Fruit fly (Drosophila melanogaster) whole organism, wandering third instar larva: ENCODE measurements around the gene Cox11.

Source experiments
- Abd-B ChIP-seq: fragments of >200 bp; optimal IDR thresholded peaks from 2 replicates; lab custom pipeline; 2017; ENCODE audit warnings: missing biosample characterization, missing genetic modification characterization
- CG9705 ChIP-seq: fragments of 200-800 bp; sonication (Bioruptor generic); optimal IDR thresholded peaks from 2 replicates; lab custom pipeline; 2018; ENCODE audit warnings: missing biosample characterization, mild to moderate bottlenecking, missing genetic modification characterization
- Dfd ChIP-seq: fragments of >200 bp; optimal IDR thresholded peaks from 2 replicates; lab custom pipeline; 2017; ENCODE audit warnings: missing biosample characterization, missing genetic modification characterization
- Dif ChIP-seq: fragments of 200-275, 200-300 bp; sonication (Bioruptor generic); optimal IDR thresholded peaks from 2 replicates; lab custom pipeline; 2018; ENCODE audit warnings: missing biosample characterization, missing genetic modification characterization; ENCODE audit not compliant: partially characterized antibody
- HLH106 ChIP-seq: fragments of 200-800 bp; optimal IDR thresholded peaks from 3 replicates; lab custom pipeline; 2019; ENCODE audit warnings: missing biosample characterization, mild to moderate bottlenecking, missing genetic modification characterization, moderate library complexity
- Hnf4 ChIP-seq: fragments of 200-800 bp; sonication (Bioruptor generic); optimal IDR thresholded peaks from 2 replicates; lab custom pipeline; 2016; ENCODE audit warnings: missing biosample characterization, mild to moderate bottlenecking, missing genetic modification characterization
- Hr78 ChIP-seq: fragments of >200 bp; optimal IDR thresholded peaks from 2 replicates; lab custom pipeline; 2017; ENCODE audit warnings: missing biosample characterization, missing genetic modification characterization
- Hr83 ChIP-seq: fragments of 200-300 bp; sonication (Bioruptor generic); optimal IDR thresholded peaks from 2 replicates; lab custom pipeline; 2016; ENCODE audit warnings: missing biosample characterization, mild to moderate bottlenecking, missing genetic modification characterization, moderate library complexity; ENCODE audit not compliant: poor library complexity, severe bottlenecking
- Mio ChIP-seq: sonication (Bioruptor generic); optimal IDR thresholded peaks from 2 replicates; lab custom pipeline; 2016; ENCODE audit warnings: missing biosample characterization, missing genetic modification characterization
- Myc ChIP-seq: fragments of >200 bp; optimal IDR thresholded peaks from 2 replicates; lab custom pipeline; 2017
- N ChIP-seq: fragments of >200 bp; optimal IDR thresholded peaks from 2 replicates; lab custom pipeline; 2018; ENCODE audit warnings: missing biosample characterization, missing external identifiers, missing genetic modification characterization
- Sp1 ChIP-seq: fragments of 200-800 bp; sonication (Bioruptor generic); optimal IDR thresholded peaks from 3 replicates; lab custom pipeline; 2019; ENCODE audit warnings: missing biosample characterization, mild to moderate bottlenecking, missing genetic modification characterization, moderate library complexity
- Vsx2 ChIP-seq: fragments of 200-300, 225-300 bp; sonication (Bioruptor generic); optimal IDR thresholded peaks from 2 replicates; lab custom pipeline; 2018; ENCODE audit warnings: missing biosample characterization, missing genetic modification characterization; ENCODE audit not compliant: partially characterized antibody
- br ChIP-seq: fragments of 200-800 bp; sonication (Bioruptor generic); optimal IDR thresholded peaks from 2 replicates; lab custom pipeline; 2016; ENCODE audit warnings: missing biosample characterization, missing genetic modification characterization
- brk ChIP-seq: fragments of 200-800 bp; sonication (Bioruptor generic); optimal IDR thresholded peaks from 2 replicates; lab custom pipeline; 2016; ENCODE audit warnings: missing biosample characterization, mild to moderate bottlenecking, missing genetic modification characterization
- dl ChIP-seq, 2 experiments: fragments of 175-275, 200-275 bp in 1 of 2; fragments of 200-275 bp in 1 of 2; sonication (Bioruptor generic); optimal IDR thresholded peaks; lab custom pipeline; 2018; ENCODE audit warnings: mild to moderate bottlenecking in 2 of 2, missing biosample characterization in 2 of 2, missing genetic modification characterization in 2 of 2, moderate library complexity in 2 of 2; ENCODE audit not compliant: partially characterized antibody in 2 of 2, insufficient read depth in 1 of 2
- dmrt93B ChIP-seq: fragments of 200-800 bp; sonication (Bioruptor generic); optimal IDR thresholded peaks from 2 replicates; lab custom pipeline; 2018; ENCODE audit warnings: missing biosample characterization, mild to moderate bottlenecking, missing genetic modification characterization
- dsf ChIP-seq: sonication (Bioruptor generic); optimal IDR thresholded peaks from 2 replicates; lab custom pipeline; 2016; ENCODE audit warnings: missing biosample characterization, missing genetic modification characterization, borderline replicate concordance
- ey ChIP-seq: fragments of 200-800 bp; sonication (Bioruptor generic); optimal IDR thresholded peaks from 2 replicates; lab custom pipeline; 2016; ENCODE audit warnings: missing biosample characterization, missing genetic modification characterization
- foxo ChIP-seq, 2 experiments: fragments of 200-800 bp; sonication (Bioruptor generic); optimal IDR thresholded peaks; 2 replicates in 1 of 2; 3 replicates in 1 of 2; lab custom pipeline; 2016 to 2017; ENCODE audit warnings: missing biosample characterization in 2 of 2, missing genetic modification characterization in 2 of 2
- fru ChIP-seq: fragments of 200-800 bp; sonication (Bioruptor generic); optimal IDR thresholded peaks from 3 replicates; lab custom pipeline; 2016; ENCODE audit warnings: missing biosample characterization, mild to moderate bottlenecking, missing genetic modification characterization
- h ChIP-seq: fragments of 200-800 bp; sonication (Bioruptor generic); optimal IDR thresholded peaks from 3 replicates; lab custom pipeline; 2016; ENCODE audit warnings: missing biosample characterization, mild to moderate bottlenecking, missing genetic modification characterization
- jim ChIP-seq: fragments of 175-275, 200-325 bp; sonication (Bioruptor generic); optimal IDR thresholded peaks from 2 replicates; lab custom pipeline; 2016; ENCODE audit warnings: missing biosample characterization, mild to moderate bottlenecking, missing genetic modification characterization
- lola ChIP-seq: fragments of >200 bp; optimal IDR thresholded peaks from 2 replicates; lab custom pipeline; 2017; ENCODE audit warnings: missing biosample characterization, missing genetic modification characterization
- pan ChIP-seq: fragments of >200 bp; optimal IDR thresholded peaks from 2 replicates; lab custom pipeline; 2017
- rgr ChIP-seq: fragments of 200-800 bp; sonication (Bioruptor generic); optimal IDR thresholded peaks from 3 replicates; lab custom pipeline; 2016; ENCODE audit warnings: missing biosample characterization, mild to moderate bottlenecking, missing genetic modification characterization
- sage ChIP-seq: fragments of 200-800 bp; sonication (Bioruptor generic); optimal IDR thresholded peaks from 2 replicates; lab custom pipeline; 2016; ENCODE audit warnings: missing biosample characterization, mild to moderate bottlenecking, missing genetic modification characterization
- tai ChIP-seq: sonication (Bioruptor generic); optimal IDR thresholded peaks from 2 replicates; lab custom pipeline; 2016; ENCODE audit warnings: missing biosample characterization, missing genetic modification characterization
- usp ChIP-seq: fragments of >200 bp; optimal IDR thresholded peaks from 2 replicates; lab custom pipeline; 2017; ENCODE audit warnings: missing biosample characterization, missing genetic modification characterization
- woc ChIP-seq: sonication (Bioruptor generic); optimal IDR thresholded peaks from 2 replicates; lab custom pipeline; 2016; ENCODE audit warnings: missing biosample characterization, mild to moderate bottlenecking, missing genetic modification characterization

The Cox11 gene

DNA sequence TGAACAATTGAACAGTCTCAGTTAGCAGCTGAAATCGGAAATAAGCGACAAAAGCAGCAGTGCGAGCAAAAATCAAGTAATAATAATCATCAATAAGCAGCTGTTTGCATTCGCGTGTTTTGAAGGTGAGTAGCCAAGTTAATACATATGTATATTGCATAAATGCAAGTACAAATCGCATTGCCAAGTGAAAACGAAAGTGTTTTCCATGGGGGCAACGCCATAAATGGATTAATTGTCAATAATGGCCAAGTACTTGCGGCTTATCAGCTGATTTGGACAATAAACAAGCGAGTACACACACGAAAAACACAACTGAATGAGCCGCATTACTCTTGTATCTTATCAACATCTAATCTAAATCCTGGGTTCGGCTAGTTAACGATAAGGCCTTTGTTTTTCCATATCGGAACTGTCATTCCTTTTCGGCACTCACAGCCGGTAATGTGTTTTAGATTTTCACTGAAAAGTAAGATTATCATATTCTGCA lies 20.6 kb downstream of the Cox11 start:
- TF ChIP-seq lola (GFP tag; lab: Kevin White, UChicago) (no peak), rgr (peak; percentile 67), Dif (peak; percentile 13)

- TF ChIP-seq dmrt93B (GFP tag; lab: Kevin White, UChicago), result no peak
- no peak for TF ChIP-seq Vsx2 (GFP tag; lab: Kevin White, UChicago)
- no peak for TF ChIP-seq woc (GFP tag; lab: Kevin White, UChicago)
- no peak for TF ChIP-seq br (GFP tag; lab: Kevin White, UChicago)
- no peak for TF ChIP-seq sage (GFP tag; lab: Kevin White, UChicago)
- no peak for TF ChIP-seq Hr83 (GFP tag; lab: Kevin White, UChicago)
- TF ChIP-seq Hnf4 (GFP tag; lab: Kevin White, UChicago), result no peak
- TF ChIP-seq usp, result no peak
- no peak for TF ChIP-seq rgr
- TF ChIP-seq fru (GFP tag; lab: Kevin White, UChicago), result no peak
- no peak for TF ChIP-seq CG9705 (GFP tag; lab: Kevin White, UChicago)
- no peak for TF ChIP-seq Dif
- TF ChIP-seq Myc (lab: Kevin White, UChicago), result no peak
These were observed 24.0 kb downstream of the Cox11 start, which contains the start of gene CG14014 for dm6 chr2L:5550735-5551134. Gene CG14014 (minus strand): TSS chr2L:5550835.

dm6 chr2L:5551538-5551937 lies 24.8 kb downstream of the Cox11 start, which contains the start of gene CG18269:
Gene CG18269 (plus strand): TSS chr2L:5551838.
- TF ChIP-seq tai (GFP tag; lab: Kevin White, UChicago), result no peak
- TF ChIP-seq ey (GFP tag; lab: Kevin White, UChicago), result no peak
- no peak for TF ChIP-seq Abd-B
- no peak for TF ChIP-seq jim
- TF ChIP-seq Sp1 (GFP tag; lab: Kevin White, UChicago), result no peak
- no peak for TF ChIP-seq N (GFP tag; lab: Kevin White, UChicago)
- no peak for TF ChIP-seq dl (GFP tag; optimal IDR thresholded peaks at IDR 0.05; lab: Kevin White, UChicago; ENCODE audit: insufficient read depth in 1 of 2, partially characterized antibody in 2 of 2)
- no peak for TF ChIP-seq br (GFP tag; lab: Kevin White, UChicago)
- TF ChIP-seq rgr, result no peak
- no peak for TF ChIP-seq HLH106
- no peak for TF ChIP-seq pan (lab: Kevin White, UChicago)
- no peak for TF ChIP-seq Myc (lab: Kevin White, UChicago)
- no peak for TF ChIP-seq Mio (GFP tag; lab: Kevin White, UChicago)
- TF ChIP-seq Hr78 (GFP tag; lab: Kevin White, UChicago), result no peak
- no peak for TF ChIP-seq dsf (GFP tag; lab: Kevin White, UChicago)
- TF ChIP-seq foxo (GFP tag; optimal IDR thresholded peaks at IDR 0.05; lab: Kevin White, UChicago), result no peak
- TF ChIP-seq dmrt93B (GFP tag; lab: Kevin White, UChicago), result no peak

- TF ChIP-seq pan (lab: Kevin White, UChicago) (no peak), Sp1 (GFP tag; lab: Kevin White, UChicago) (no peak), Vsx2 (GFP tag; lab: Kevin White, UChicago) (no peak), Hr83 (GFP tag; lab: Kevin White, UChicago) (no peak), brk (GFP tag; lab: Kevin White, UChicago) (no peak), br (GFP tag; lab: Kevin White, UChicago) (no peak), rgr (no peak), foxo (GFP tag; optimal IDR thresholded peaks at IDR 0.05; lab: Kevin White, UChicago) (no peak)
These were observed 27.0 kb downstream of the Cox11 start, which contains the start of the genes CG14013 and CG14017 for dm6 chr2L:5553750-5554149. Gene CG14013 (minus strand): TSS chr2L:5553850. Gene CG14017 (plus strand): TSS chr2L:5553897.

dm6 chr2L:5554818-5555217 lies 28.1 kb downstream of the Cox11 start, which contains the start of gene GluRIIA:
Gene GluRIIA (plus strand): TSS chr2L:5555072.
- no peak for TF ChIP-seq dmrt93B (GFP tag; lab: Kevin White, UChicago)
- no peak for TF ChIP-seq Dfd (GFP tag; lab: Kevin White, UChicago)
- no peak for TF ChIP-seq Dif
- TF ChIP-seq woc (GFP tag; lab: Kevin White, UChicago), result no peak
- TF ChIP-seq dsf (GFP tag; lab: Kevin White, UChicago), result no peak
- TF ChIP-seq Hr78 (GFP tag; lab: Kevin White, UChicago), result no peak
- TF ChIP-seq h (GFP tag; lab: Kevin White, UChicago), result no peak
- no peak for TF ChIP-seq usp
- TF ChIP-seq dl (GFP tag; optimal IDR thresholded peaks at IDR 0.05; lab: Kevin White, UChicago; ENCODE audit: insufficient read depth in 1 of 2, partially characterized antibody in 2 of 2), result no peak
- TF ChIP-seq br (GFP tag; lab: Kevin White, UChicago), result no peak
- TF ChIP-seq Myc (lab: Kevin White, UChicago), result no peak
